Worm (Caenorhabditis elegans) whole organism, L4 larva: Measurements from ENCODE around the gene Y37B11A.3.

Source experiments
- D1046.2 ChIP-seq: fragments of 200-800 bp; sonication (Bioruptor generic); IDR thresholded peaks from 2 replicates; pipeline ENCODE4 v1.3.6; 2022; ENCODE audit warnings: missing genetic modification characterization, missing compliant biosample characterization
- F26F4.8 ChIP-seq: fragments of 200-800 bp; sonication (Bioruptor generic); conservative IDR thresholded peaks from 2 replicates; pipeline ENCODE4 v1.3.6; 2022; ENCODE audit warnings: missing genetic modification characterization, missing compliant biosample characterization
- F49E8.2 ChIP-seq: sonication (generic microtip); optimal IDR thresholded peaks from 2 replicates; lab custom pipeline; 2016; ENCODE audit warnings: missing compliant biosample characterization, mild to moderate bottlenecking, missing genetic modification characterization, borderline replicate concordance
- R02D3.7 ChIP-seq: fragments of 150-350 bp; sonication (generic microtip); optimal IDR thresholded peaks from 3 replicates; lab custom pipeline; 2014; ENCODE audit warnings: missing biosample characterization, missing genetic modification characterization
- T20F7.1 ChIP-seq: fragments of 200-800 bp; sonication (Bioruptor generic); optimal IDR thresholded peaks from 2 replicates; lab custom pipeline; 2018; ENCODE audit warnings: mild to moderate bottlenecking, missing genetic modification characterization, missing compliant biosample characterization
- Y5F2A.4 ChIP-seq: fragments of 200-800 bp; sonication (Bioruptor generic); optimal IDR thresholded peaks from 2 replicates; lab custom pipeline; 2018; ENCODE audit warnings: mild to moderate bottlenecking, missing genetic modification characterization, missing compliant biosample characterization
- ZK337.2 ChIP-seq: fragments of 200-800 bp; sonication (Bioruptor generic); IDR thresholded peaks from 2 replicates; pipeline ENCODE4 v1.3.6; 2022; ENCODE audit warnings: missing genetic modification reagents, missing genetic modification characterization, missing compliant biosample characterization
- aha-1 ChIP-seq: fragments of 150-350 bp; peaks from one replicate; lab custom pipeline; 2014; ENCODE audit warnings: missing biosample characterization, missing genetic modification characterization
- aly-2 ChIP-seq: sonication (generic microtip); optimal IDR thresholded peaks from 2 replicates; lab custom pipeline; 2018; ENCODE audit warnings: missing biosample characterization, missing genetic modification characterization
- ceh-20 ChIP-seq: fragments of 200-800 bp; sonication (Bioruptor generic); IDR thresholded peaks from 2 replicates; pipeline ENCODE4 v1.3.6; 2022; ENCODE audit warnings: missing genetic modification reagents, missing genetic modification characterization, missing compliant biosample characterization
- ceh-32 ChIP-seq: sonication (generic microtip); optimal IDR thresholded peaks from 2 replicates; lab custom pipeline; 2016; ENCODE audit warnings: mild to moderate bottlenecking, missing genetic modification characterization, missing compliant biosample characterization; ENCODE audit not compliant: poor library complexity
- ceh-44 ChIP-seq: fragments of 200-800 bp; sonication (Bioruptor generic); IDR thresholded peaks from 2 replicates; pipeline ENCODE4 v1.3.6; 2022; ENCODE audit warnings: missing genetic modification reagents, missing genetic modification characterization, missing compliant biosample characterization
- ces-1 ChIP-seq: fragments of 150-350 bp; sonication (generic microtip); optimal IDR thresholded peaks from 4 replicates; lab custom pipeline; 2014; ENCODE audit warnings: missing biosample characterization, missing genetic modification reagents, missing genetic modification characterization
- ctbp-1 ChIP-seq: fragments of 200-800 bp; sonication (Bioruptor generic); IDR thresholded peaks from 2 replicates; pipeline ENCODE4 v1.3.6; 2022; ENCODE audit warnings: missing genetic modification reagents, missing genetic modification characterization, missing compliant biosample characterization
- daf-16 ChIP-seq, 3 experiments: sonication (generic microtip); optimal IDR thresholded peaks; 2 replicates each; lab custom pipeline; 2016 to 2017; ENCODE audit warnings: missing genetic modification characterization in 3 of 3, missing genetic modification reagents in 3 of 3, mild to moderate bottlenecking in 2 of 3, missing compliant biosample characterization in 2 of 3, missing biosample characterization in 1 of 3, moderate library complexity in 1 of 3
- daf-19 ChIP-seq: fragments of 200-800 bp; sonication (Bioruptor generic); conservative IDR thresholded peaks from 2 replicates; pipeline ENCODE4 v1.3.6; 2022; ENCODE audit warnings: missing genetic modification characterization, missing compliant biosample characterization
- daf-8 ChIP-seq: fragments of 200-800 bp; sonication (Bioruptor generic); IDR thresholded peaks from 2 replicates; pipeline ENCODE4 v1.3.6; 2022; ENCODE audit warnings: missing genetic modification characterization, missing compliant biosample characterization
- dmd-6 ChIP-seq: fragments of 200-800 bp; sonication (Bioruptor generic); IDR thresholded peaks from 2 replicates; pipeline ENCODE4 v1.3.6; 2022; ENCODE audit warnings: missing genetic modification reagents, missing genetic modification characterization, missing compliant biosample characterization
- dmd-8 ChIP-seq: fragments of 200-800 bp; sonication (Bioruptor generic); IDR thresholded peaks from 2 replicates; pipeline ENCODE4 v1.3.6; 2022; ENCODE audit warnings: missing genetic modification characterization, missing compliant biosample characterization
- dmd-9 ChIP-seq: fragments of 200-800 bp; sonication (Bioruptor generic); IDR thresholded peaks from 2 replicates; pipeline ENCODE4 v1.3.6; 2022; ENCODE audit warnings: missing genetic modification reagents, missing genetic modification characterization, missing compliant biosample characterization
- dpl-1 ChIP-seq: fragments of 150-350 bp; optimal IDR thresholded peaks from 2 replicates; lab custom pipeline; 2014; ENCODE audit warnings: missing biosample characterization, missing genetic modification reagents, missing genetic modification characterization
- duxl-1 ChIP-seq: sonication (generic microtip); optimal IDR thresholded peaks from 2 replicates; lab custom pipeline; 2016; ENCODE audit warnings: mild to moderate bottlenecking, missing genetic modification characterization, moderate library complexity, missing compliant biosample characterization; ENCODE audit not compliant: poor library complexity
- dve-1 ChIP-seq: sonication (generic microtip); optimal IDR thresholded peaks from 2 replicates; lab custom pipeline; 2017; ENCODE audit warnings: antibody characterized with exemption, mild to moderate bottlenecking, missing genetic modification characterization, missing compliant biosample characterization; ENCODE audit not compliant: insufficient read depth
- egl-27 ChIP-seq: sonication (generic microtip); optimal IDR thresholded peaks from 3 replicates; lab custom pipeline; 2017; ENCODE audit warnings: missing biosample characterization, missing genetic modification reagents, missing genetic modification characterization
- egl-43 ChIP-seq: fragments of 200-800 bp; sonication (Bioruptor generic); IDR thresholded peaks from 2 replicates; pipeline ENCODE4 v1.3.6; 2022; ENCODE audit warnings: missing genetic modification reagents, missing genetic modification characterization, missing compliant biosample characterization
- hlh-11 ChIP-seq: fragments of 200-800 bp; sonication (Bioruptor generic); optimal IDR thresholded peaks from 2 replicates; lab custom pipeline; 2018; ENCODE audit warnings: mild to moderate bottlenecking, missing genetic modification characterization, missing compliant biosample characterization
- lin-29 ChIP-seq: fragments of 200-800 bp; sonication (Bioruptor generic); IDR thresholded peaks from 2 replicates; pipeline ENCODE4 v1.3.6; 2022; ENCODE audit warnings: missing genetic modification reagents, missing genetic modification characterization, missing compliant biosample characterization
- lir-3 ChIP-seq: sonication (generic microtip); optimal IDR thresholded peaks from 2 replicates; lab custom pipeline; 2016; ENCODE audit warnings: mild to moderate bottlenecking, missing genetic modification characterization, missing compliant biosample characterization
- madf-5 ChIP-seq, 2 experiments: fragments of 200-800 bp; sonication (Bioruptor generic); IDR thresholded peaks; 2 replicates each; pipeline ENCODE4 v1.3.6; 2022; ENCODE audit warnings: missing compliant biosample characterization in 2 of 2, missing genetic modification characterization in 2 of 2
- mdl-1 ChIP-seq, 2 experiments: fragments of 150-350 bp in 1 of 2; sonication (generic microtip) in 1 of 2; optimal IDR thresholded peaks; 2 replicates each; lab custom pipeline; 2014 to 2017; ENCODE audit warnings: missing biosample characterization in 2 of 2, missing genetic modification characterization in 2 of 2
- mdt-29 ChIP-seq: fragments of 200-800 bp; sonication (Bioruptor generic); IDR thresholded peaks from 2 replicates; pipeline ENCODE4 v1.3.6; 2022; ENCODE audit warnings: missing genetic modification reagents, missing genetic modification characterization, missing compliant biosample characterization
- mes-2 ChIP-seq: sonication (generic microtip); optimal IDR thresholded peaks from 2 replicates; lab custom pipeline; 2016; ENCODE audit warnings: missing genotype, mild to moderate bottlenecking, missing genetic modification characterization, missing compliant biosample characterization; ENCODE audit not compliant: poor library complexity, severe bottlenecking
- mxl-3 ChIP-seq: fragments of 200-800 bp; sonication (Bioruptor generic); optimal IDR thresholded peaks from 2 replicates; lab custom pipeline; 2018; ENCODE audit warnings: mild to moderate bottlenecking, missing genetic modification characterization, missing compliant biosample characterization
- nhr-10 ChIP-seq: fragments of 150-350 bp; optimal IDR thresholded peaks from 2 replicates; lab custom pipeline; 2014; ENCODE audit warnings: missing biosample characterization, missing genetic modification characterization
- nhr-102 ChIP-seq: sonication (generic microtip); optimal IDR thresholded peaks from 2 replicates; lab custom pipeline; 2016; ENCODE audit warnings: mild to moderate bottlenecking, missing genetic modification characterization, moderate library complexity, missing compliant biosample characterization
- nhr-11 ChIP-seq: fragments of 150-350 bp; optimal IDR thresholded peaks from 2 replicates; lab custom pipeline; 2014; ENCODE audit warnings: missing biosample characterization, missing genetic modification characterization
- nhr-111 ChIP-seq: fragments of 200-800 bp; sonication (Bioruptor generic); optimal IDR thresholded peaks from 2 replicates; lab custom pipeline; 2018; ENCODE audit warnings: mild to moderate bottlenecking, missing genetic modification characterization, missing compliant biosample characterization
- nhr-25 ChIP-seq: sonication (generic microtip); optimal IDR thresholded peaks from 2 replicates; lab custom pipeline; 2017; ENCODE audit warnings: missing genetic modification characterization, mild to moderate bottlenecking, missing compliant biosample characterization, antibody characterized with exemption, moderate library complexity, borderline replicate concordance; ENCODE audit not compliant: insufficient read depth
- nhr-28 ChIP-seq: fragments of 150-350 bp; optimal IDR thresholded peaks from 2 replicates; lab custom pipeline; 2014; ENCODE audit warnings: missing biosample characterization, missing genetic modification characterization
- nhr-6 ChIP-seq: fragments of 150-350 bp; optimal IDR thresholded peaks from 2 replicates; lab custom pipeline; 2014; ENCODE audit warnings: missing biosample characterization, missing genetic modification characterization
- pha-4 ChIP-seq, 2 experiments: fragments of 150-350 bp in 1 of 2; fragments of 200-800 bp in 1 of 2; sonication (Bioruptor generic) in 1 of 2; IDR thresholded peaks in 1 of 2; optimal IDR thresholded peaks in 1 of 2; 2 replicates each; pipeline versions ENCODE4 v1.3.6 to Lab custom; 2014 to 2022; ENCODE audit warnings: missing genetic modification characterization in 2 of 2, missing genetic modification reagents in 2 of 2, missing biosample characterization in 1 of 2, missing compliant biosample characterization in 1 of 2
- set-16 ChIP-seq: fragments of 200-800 bp; sonication (Bioruptor generic); IDR thresholded peaks from 2 replicates; pipeline ENCODE4 v1.3.6; 2022; ENCODE audit warnings: missing genetic modification reagents, missing genetic modification characterization, missing compliant biosample characterization
- tag-97 ChIP-seq: fragments of 200-800 bp; sonication (Bioruptor generic); IDR thresholded peaks from 2 replicates; pipeline ENCODE4 v1.3.6; 2022; ENCODE audit warnings: missing genetic modification characterization, missing compliant biosample characterization
- tra-1 ChIP-seq: fragments of 200-800 bp; sonication (Bioruptor generic); IDR thresholded peaks from 2 replicates; pipeline ENCODE4 v1.3.6; 2022; ENCODE audit warnings: missing genetic modification reagents, missing genetic modification characterization, missing compliant biosample characterization
- unc-62 ChIP-seq, 3 experiments: fragments of 150-350 bp in 1 of 3; sonication (generic microtip); optimal IDR thresholded peaks in 2 of 3; peaks in 1 of 3; 1 replicate in 1 of 3; 2 replicates in 2 of 3; lab custom pipeline; 2014 to 2017; ENCODE audit warnings: missing biosample characterization in 3 of 3, missing genetic modification characterization in 3 of 3, missing genetic modification reagents in 3 of 3, missing genotype in 1 of 3
- vab-7 ChIP-seq: fragments of 200-800 bp; sonication (Bioruptor generic); IDR thresholded peaks from 2 replicates; pipeline ENCODE4 v1.3.6; 2022; ENCODE audit warnings: missing genetic modification reagents, missing genetic modification characterization, missing compliant biosample characterization
- zip-11 ChIP-seq: fragments of 200-800 bp; sonication (Bioruptor generic); IDR thresholded peaks from 2 replicates; pipeline ENCODE4 v1.3.6; 2022; ENCODE audit warnings: missing genetic modification characterization, missing compliant biosample characterization
- zip-2 ChIP-seq: fragments of 150-350 bp; optimal IDR thresholded peaks from 2 replicates; lab custom pipeline; 2014; ENCODE audit warnings: missing biosample characterization, missing genetic modification characterization
- ztf-11 ChIP-seq: fragments of 150-350 bp; optimal IDR thresholded peaks from 2 replicates; lab custom pipeline; 2014; ENCODE audit warnings: missing biosample characterization, missing genetic modification characterization
- ztf-7 ChIP-seq: fragments of 150-350 bp; optimal IDR thresholded peaks from 2 replicates; lab custom pipeline; 2014; ENCODE audit warnings: missing biosample characterization, missing genetic modification characterization

The Y37B11A.3 gene

DNA sequence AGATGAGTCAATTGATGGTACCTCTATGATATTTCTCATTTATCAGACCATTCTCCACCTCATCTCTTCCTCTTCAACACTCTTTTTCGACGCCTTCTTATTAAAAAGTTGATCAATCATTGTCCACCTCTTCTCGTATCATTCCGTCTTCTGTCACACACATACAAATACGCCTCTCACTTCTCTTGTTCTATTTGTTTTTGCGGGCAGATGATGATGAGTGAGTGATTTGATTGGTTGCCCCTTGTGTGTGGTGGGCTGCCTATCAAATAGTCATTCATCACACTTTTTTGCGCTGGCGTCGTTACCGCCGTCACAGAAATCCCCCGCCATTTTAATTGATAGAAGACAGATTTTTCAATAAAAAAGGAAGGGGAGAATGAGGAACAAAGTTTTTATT, 27.5 kb upstream of the Y37B11A.3 start:
- TF ChIP-seq nhr-102 (tag; lab: Kevin White, UChicago) (no peak), tra-1 (GFP tag; lab: Robert Waterston, UW) (no peak), dve-1 (tag; lab: Kevin White, UChicago) (peak; percentile 17), dmd-8 (no peak), ceh-32 (no peak), nhr-11 (tag; lab: Kevin White, UChicago) (no peak), pha-4 (GFP tag; IDR thresholded peaks at IDR 0.05; lab: Robert Waterston, UW) (no peak), pha-4 (tag; optimal IDR thresholded peaks at IDR 0.05; lab: Kevin White, UChicago) (no peak), dmd-9 (GFP tag; lab: Robert Waterston, UW) (no peak), set-16 (GFP tag; lab: Robert Waterston, UW) (no peak), daf-19 (GFP tag; lab: Robert Waterston, UW) (no peak), nhr-25 (tag; lab: Kevin White, UChicago) (no peak), lin-29 (GFP tag; lab: Robert Waterston, UW) (no peak), nhr-6 (tag; lab: Kevin White, UChicago) (no peak), nhr-10 (tag; lab: Kevin White, UChicago) (no peak), nhr-28 (peak; percentile 61), zip-2 (no peak), duxl-1 (tag; lab: Kevin White, UChicago) (no peak), nhr-111 (GFP tag; lab: Kevin White, UChicago) (no peak), R02D3.7 (tag; lab: Kevin White, UChicago) (no peak), egl-27 (tag; lab: Kevin White, UChicago) (no peak), ZK337.2 (no peak), tag-97 (GFP tag; lab: Robert Waterston, UW) (no peak), mxl-3 (GFP tag; lab: Kevin White, UChicago) (peak; percentile 63), madf-5 (GFP tag; IDR thresholded peaks at IDR 0.05; lab: Robert Waterston, UW) (no peak), F26F4.8 (no peak), hlh-11 (tag; lab: Kevin White, UChicago) (peak; percentile 73), mdl-1 (tag; optimal IDR thresholded peaks at IDR 0.05; lab: Kevin White, UChicago) (peak in 1 of 2 experiments; percentile 25), ces-1 (GFP tag; lab: Kevin White, UChicago) (no peak), dpl-1 (GFP tag; lab: Kevin White, UChicago) (no peak), daf-16 (GFP tag; optimal IDR thresholded peaks at IDR 0.05; lab: Kevin White, UChicago) (no peak), daf-16 (tag; optimal IDR thresholded peaks at IDR 0.05; lab: Kevin White, UChicago) (no peak), ztf-7 (tag; lab: Kevin White, UChicago) (no peak), F49E8.2 (tag; lab: Kevin White, UChicago) (no peak), lir-3 (tag; lab: Kevin White, UChicago) (no peak), egl-43 (GFP tag; lab: Robert Waterston, UW) (no peak), daf-8 (GFP tag; lab: Robert Waterston, UW) (no peak), ceh-20 (peak; percentile 65; the same call in 1 of the 2 replicates), vab-7 (GFP tag; lab: Robert Waterston, UW) (no peak), zip-11 (no peak), ztf-11 (tag; lab: Kevin White, UChicago) (no peak), Y5F2A.4 (no peak), ceh-44 (GFP tag; lab: Robert Waterston, UW) (no peak), unc-62 (GFP tag; optimal IDR thresholded peaks at IDR 0.05 in 1 of 2; lab: Kevin White, UChicago) (peak in 1 of 2 experiments; percentile 60), unc-62 (tag; optimal IDR thresholded peaks at IDR 0.05; lab: Kevin White, UChicago) (no peak), T20F7.1 (GFP tag; lab: Kevin White, UChicago) (no peak), mes-2 (no peak), aha-1 (tag; lab: Kevin White, UChicago) (peak; percentile 9), aly-2 (no peak), ctbp-1 (GFP tag; lab: Robert Waterston, UW) (no peak), D1046.2 (GFP tag; lab: Robert Waterston, UW) (no peak), dmd-6 (GFP tag; lab: Robert Waterston, UW) (peak; percentile 45), mdt-29 (GFP tag; lab: Robert Waterston, UW) (no peak)
